Fruit fly (Drosophila melanogaster) Kc167 (cell line): Measurements from ENCODE around the gene Vps29.

Experiments used
- Myc ChIP-seq: fragments of >200 bp; optimal IDR thresholded peaks from 2 replicates; lab custom pipeline; 2017; ENCODE audit warnings: missing external identifiers
- h ChIP-seq: fragments of >200 bp; optimal IDR thresholded peaks from 3 replicates; lab custom pipeline; 2018; ENCODE audit warnings: missing external identifiers
- ttk ChIP-seq: sonication (Bioruptor generic); optimal IDR thresholded peaks from 2 replicates; lab custom pipeline; 2017; ENCODE audit warnings: missing external identifiers

dm6 chr2L:1185642-1186497 lies 35.3 kb downstream of the Vps29 start, which contains the start of gene CG5001:
- TF ChIP-seq h (no peak), ttk (lab: Kevin White, UChicago) (no peak), Myc (no peak)
